Fruit fly (Drosophila melanogaster): ENCODE results near the gene Arr2.

Arr2 gene

DNA sequence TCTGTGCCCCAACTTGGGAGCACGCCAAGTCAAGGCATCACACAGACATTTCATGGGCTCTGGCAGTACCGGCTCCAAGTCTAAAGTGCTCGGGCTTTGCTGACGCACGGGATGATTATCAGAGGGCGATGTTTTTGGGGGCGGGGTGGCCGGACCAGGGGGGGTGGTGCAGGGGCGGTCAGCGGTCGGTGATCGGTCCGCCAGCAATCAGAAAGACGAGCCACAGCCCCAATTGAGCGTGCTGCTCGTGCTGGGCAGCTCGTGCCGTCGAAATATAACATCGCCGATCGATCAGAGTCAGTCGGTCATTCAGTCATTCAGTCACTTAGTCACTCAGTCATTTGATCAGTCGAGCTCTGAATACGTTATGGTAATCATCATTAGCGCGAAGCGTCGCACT is 49.1 kb upstream of the Arr2 start (continued):
- TF ChIP-seq CG16863 (GFP tag; optimal IDR thresholded peaks at IDR 0.05) (no peak), Doc3 (GFP tag; IDR thresholded peaks at IDR 0.05; ENCODE audit: partially characterized antibody) (no peak), bigmax (GFP tag; optimal IDR thresholded peaks at IDR 0.05) (no peak), fd102C (GFP tag; optimal IDR thresholded peaks at IDR 0.05) (no peak), Taf1 (GFP tag; IDR thresholded peaks at IDR 0.05) (no peak), Tbp (GFP tag; optimal IDR thresholded peaks at IDR 0.05) (no peak), CG31365 (tag; optimal IDR thresholded peaks at IDR 0.05) (no peak), Sin3A (optimal IDR thresholded peaks at IDR 0.05) (no peak), pan (optimal IDR thresholded peaks at IDR 0.05) (no peak), pan (GFP tag; optimal IDR thresholded peaks at IDR 0.05 in 1 of 2, IDR thresholded peaks at IDR 0.05 in 1 of 2) (no peak), CG14014 (GFP tag; IDR thresholded peaks at IDR 0.05) (peak; percentile 37; the same call in 1 of the 2 replicates), CG1832 (GFP tag; optimal IDR thresholded peaks at IDR 0.05) (no peak), bbx (GFP tag; IDR thresholded peaks at IDR 0.05; ENCODE audit: partially characterized antibody) (no peak), CG9932 (GFP tag; IDR thresholded peaks at IDR 0.05) (no peak; the same call in 1 of the 2 replicates), Hey (tag; optimal IDR thresholded peaks at IDR 0.05) (peak; percentile 39), CG10209 (GFP tag; optimal IDR thresholded peaks at IDR 0.05) (peak; percentile 51), Dbx (GFP tag; IDR thresholded peaks at IDR 0.05) (0 out of 3 replicates have a peak, but pooled peaks have one; percentile 28), HLH3B (GFP tag; IDR thresholded peaks at IDR 0.05) (no peak), btn (GFP tag; optimal IDR thresholded peaks at IDR 0.05) (no peak), CG6175 (GFP tag; IDR thresholded peaks at IDR 0.05) (peak; percentile 81; the same call in 2 of the 3 replicates), CG17186 (GFP tag; optimal IDR thresholded peaks at IDR 0.05) (no peak), fru (optimal IDR thresholded peaks at IDR 0.05) (no peak), CG12236 (GFP tag; optimal IDR thresholded peaks at IDR 0.05) (no peak), eve (GFP tag; optimal IDR thresholded peaks at IDR 0.05) (no peak), wek (GFP tag; optimal IDR thresholded peaks at IDR 0.05) (no peak), ab (GFP tag; optimal IDR thresholded peaks at IDR 0.05) (no peak), CG12155 (GFP tag; optimal IDR thresholded peaks at IDR 0.05) (no peak), knrl (GFP tag; IDR thresholded peaks at IDR 0.05; ENCODE audit: partially characterized antibody) (no peak), Rfx (GFP tag; IDR thresholded peaks at IDR 0.05) (no peak), CG18599 (GFP tag; optimal IDR thresholded peaks at IDR 0.05) (peak; percentile 58), eyg (GFP tag; optimal IDR thresholded peaks at IDR 0.05) (no peak), Adf1 (GFP tag; IDR thresholded peaks at IDR 0.05) (peak; percentile 69), CG17385 (GFP tag; optimal IDR thresholded peaks at IDR 0.05) (no peak), CG8089 (GFP tag; optimal IDR thresholded peaks at IDR 0.05) (no peak), stwl (tag; optimal IDR thresholded peaks at IDR 0.05) (no peak), CG17568 (GFP tag; optimal IDR thresholded peaks at IDR 0.05) (no peak), NFAT (GFP tag; IDR thresholded peaks at IDR 0.05) (0 out of 2 replicates have a peak, but pooled peaks have one; percentile 22), CG16815 (GFP tag; optimal IDR thresholded peaks at IDR 0.05) (no peak), CG5180 (GFP tag; optimal IDR thresholded peaks at IDR 0.05) (no peak), MESR4 (GFP tag; optimal IDR thresholded peaks at IDR 0.05) (no peak), CG14050 (GFP tag; IDR thresholded peaks at IDR 0.05) (no peak), CG14667 (GFP tag; IDR thresholded peaks at IDR 0.05) (no peak), CoRest (tag; optimal IDR thresholded peaks at IDR 0.05) (no peak), CG11085 (GFP tag; IDR thresholded peaks at IDR 0.05) (no peak), Opbp (GFP tag; IDR thresholded peaks at IDR 0.05; ENCODE audit: partially characterized antibody) (no peak), inv (GFP tag; IDR thresholded peaks at IDR 0.05; ENCODE audit: partially characterized antibody) (no peak), CG15514 (GFP tag; optimal IDR thresholded peaks at IDR 0.05) (peak; percentile 18), CrebB (tag; optimal IDR thresholded peaks at IDR 0.05) (no peak), CG11247 (GFP tag; IDR thresholded peaks at IDR 0.05) (no peak), onecut (GFP tag; IDR thresholded peaks at IDR 0.05) (peak; percentile 47), Side (GFP tag; optimal IDR thresholded peaks at IDR 0.05) (no peak), CG3163 (GFP tag; optimal IDR thresholded peaks at IDR 0.05) (no peak)

Measured in whole organism, embryonic.